Worm (Caenorhabditis elegans) whole organism, L3 larva: ENCODE measurements around the gene arrd-26.

Source experiments
- egl-27 ChIP-seq: sonication (generic microtip); optimal IDR thresholded peaks from 4 replicates; lab custom pipeline; 2017; ENCODE audit warnings: missing biosample characterization, missing genetic modification reagents, missing genetic modification characterization
- lin-39 ChIP-seq: fragments of 150-350 bp; optimal IDR thresholded peaks from 2 replicates; lab custom pipeline; 2018; ENCODE audit warnings: missing biosample characterization, missing genetic modification reagents, missing genetic modification characterization
- mdl-1 ChIP-seq: fragments of 150-350 bp; optimal IDR thresholded peaks from 2 replicates; lab custom pipeline; 2014; ENCODE audit warnings: missing biosample characterization, missing genetic modification characterization
- nhr-11 ChIP-seq: fragments of 150-350 bp; optimal IDR thresholded peaks from 2 replicates; lab custom pipeline; 2014; ENCODE audit warnings: missing biosample characterization, missing genetic modification characterization
- nhr-76 ChIP-seq: fragments of 150-350 bp; sonication (generic microtip); optimal IDR thresholded peaks from 5 replicates; lab custom pipeline; 2014; ENCODE audit warnings: missing biosample characterization, missing genetic modification characterization

- TF ChIP-seq nhr-76 (tag; lab: Kevin White, UChicago): no peak
- no peak for TF ChIP-seq lin-39 (tag; lab: Kevin White, UChicago)
- no peak for TF ChIP-seq mdl-1
- no peak for TF ChIP-seq nhr-11 (tag; lab: Kevin White, UChicago)
- TF ChIP-seq egl-27 (tag; lab: Kevin White, UChicago): no peak
These were observed 28.5 kb upstream of the arrd-26 start for ce11 chrIV:2037497-2037896.
